Worm (Caenorhabditis elegans) whole organism, L4 larva: ENCODE results near the gene blos-7.

Experiments
- ama-1 ChIP-seq: fragments of 150-350 bp; optimal IDR thresholded peaks from 2 replicates; lab custom pipeline; 2014; ENCODE audit warnings: inconsistent platforms, mixed read lengths
- daf-8 ChIP-seq: fragments of 200-800 bp; sonication (Bioruptor generic); IDR thresholded peaks from 2 replicates; pipeline ENCODE4 v1.3.6; 2022; ENCODE audit warnings: missing genetic modification characterization, missing compliant biosample characterization
- egl-27 ChIP-seq: sonication (generic microtip); optimal IDR thresholded peaks from 3 replicates; lab custom pipeline; 2017; ENCODE audit warnings: missing biosample characterization, missing genetic modification reagents, missing genetic modification characterization
- jun-1 ChIP-seq: fragments of 150-350 bp; optimal IDR thresholded peaks from 2 replicates; lab custom pipeline; 2014; ENCODE audit warnings: missing biosample characterization, missing genetic modification reagents, missing genetic modification characterization
- lsy-2 ChIP-seq, 2 experiments: fragments of 150-350 bp in 1 of 2; sonication (generic microtip) in 1 of 2; optimal IDR thresholded peaks; 2 replicates each; lab custom pipeline; 2014 to 2017; ENCODE audit warnings: missing biosample characterization in 2 of 2, missing genetic modification characterization in 2 of 2
- mdl-1 ChIP-seq, 2 experiments: fragments of 150-350 bp in 1 of 2; sonication (generic microtip) in 1 of 2; optimal IDR thresholded peaks; 2 replicates each; lab custom pipeline; 2014 to 2017; ENCODE audit warnings: missing biosample characterization in 2 of 2, missing genetic modification characterization in 2 of 2
- pha-4 ChIP-seq, 2 experiments: fragments of 150-350 bp in 1 of 2; fragments of 200-800 bp in 1 of 2; sonication (Bioruptor generic) in 1 of 2; IDR thresholded peaks in 1 of 2; optimal IDR thresholded peaks in 1 of 2; 2 replicates each; pipeline versions ENCODE4 v1.3.6 to Lab custom; 2014 to 2022; ENCODE audit warnings: missing genetic modification characterization in 2 of 2, missing genetic modification reagents in 2 of 2, missing biosample characterization in 1 of 2, missing compliant biosample characterization in 1 of 2
- pqm-1 ChIP-seq: sonication (generic microtip); optimal IDR thresholded peaks from 2 replicates; lab custom pipeline; 2017; ENCODE audit warnings: missing biosample characterization, missing genetic modification characterization
- snpc-4 ChIP-seq: fragments of 150-350 bp; optimal IDR thresholded peaks from 2 replicates; lab custom pipeline; 2014; ENCODE audit warnings: missing biosample characterization, missing genetic modification characterization
- spr-3 ChIP-seq: fragments of 200-800 bp; sonication (Bioruptor generic); optimal IDR thresholded peaks from 2 replicates; lab custom pipeline; 2018; ENCODE audit warnings: mild to moderate bottlenecking, missing genetic modification characterization, missing compliant biosample characterization
- unc-62 ChIP-seq, 3 experiments: fragments of 150-350 bp in 1 of 3; sonication (generic microtip); optimal IDR thresholded peaks in 2 of 3; peaks in 1 of 3; 1 replicate in 1 of 3; 2 replicates in 2 of 3; lab custom pipeline; 2014 to 2017; ENCODE audit warnings: missing biosample characterization in 3 of 3, missing genetic modification characterization in 3 of 3, missing genetic modification reagents in 3 of 3, missing genotype in 1 of 3
- ztf-11 ChIP-seq: fragments of 150-350 bp; optimal IDR thresholded peaks from 2 replicates; lab custom pipeline; 2014; ENCODE audit warnings: missing biosample characterization, missing genetic modification characterization

DNA sequence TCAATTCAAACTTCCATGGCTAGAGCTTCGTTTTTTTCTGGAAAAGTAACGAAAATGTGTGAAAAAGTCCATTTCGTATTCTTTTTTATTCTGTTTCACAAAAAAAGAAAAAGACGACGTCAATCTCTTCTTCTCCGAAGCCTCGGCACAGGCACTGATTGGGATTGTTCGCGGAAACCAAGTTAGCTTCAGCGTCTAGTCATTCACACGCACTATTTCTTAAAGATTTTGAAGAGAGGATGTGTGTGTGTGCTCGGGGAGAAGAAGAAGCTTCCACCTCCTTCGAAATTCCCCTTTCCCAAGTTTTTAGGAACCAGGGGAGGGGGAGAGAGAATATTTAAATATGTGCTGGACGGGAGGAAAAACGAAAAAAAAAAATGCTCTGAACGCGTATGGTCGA, 43.7 kb upstream of the blos-7 start:
- TF ChIP-seq ztf-11 (tag; lab: Kevin White, UChicago) (no peak), ama-1 (lab: Kevin White, UChicago) (no peak), unc-62 (GFP tag; optimal IDR thresholded peaks at IDR 0.05 in 1 of 2; lab: Kevin White, UChicago) (no peak), unc-62 (tag; optimal IDR thresholded peaks at IDR 0.05; lab: Kevin White, UChicago) (no peak), daf-8 (GFP tag; lab: Robert Waterston, UW) (no peak), mdl-1 (tag; optimal IDR thresholded peaks at IDR 0.05; lab: Kevin White, UChicago) (no peak), spr-3 (GFP tag; lab: Kevin White, UChicago) (no peak), snpc-4 (tag; lab: Kevin White, UChicago) (no peak), pha-4 (GFP tag; IDR thresholded peaks at IDR 0.05; lab: Robert Waterston, UW) (no peak), pha-4 (tag; optimal IDR thresholded peaks at IDR 0.05; lab: Kevin White, UChicago) (no peak), jun-1 (tag; lab: Kevin White, UChicago) (no peak), egl-27 (no peak), pqm-1 (tag; lab: Kevin White, UChicago) (no peak), lsy-2 (tag; optimal IDR thresholded peaks at IDR 0.05; lab: Kevin White, UChicago) (no peak)
